Fruit fly (Drosophila melanogaster) Kc167 (cell line): ENCODE results near the gene Pdp1.

Source experiments
- Myc ChIP-seq: fragments of >200 bp; optimal IDR thresholded peaks from 2 replicates; lab custom pipeline; 2017; ENCODE audit warnings: missing external identifiers
- Sin3A ChIP-seq: fragments of >200 bp; optimal IDR thresholded peaks from 2 replicates; lab custom pipeline; 2018; ENCODE audit warnings: missing external identifiers
- h ChIP-seq: fragments of >200 bp; optimal IDR thresholded peaks from 3 replicates; lab custom pipeline; 2018; ENCODE audit warnings: missing external identifiers
- insv ChIP-seq: fragments of >200 bp; optimal IDR thresholded peaks from 3 replicates; lab custom pipeline; 2018; ENCODE audit warnings: missing external identifiers
- psq ChIP-seq: fragments of >200 bp; optimal IDR thresholded peaks from 2 replicates; lab custom pipeline; 2017; ENCODE audit warnings: missing external identifiers
- ttk ChIP-seq: sonication (Bioruptor generic); optimal IDR thresholded peaks from 2 replicates; lab custom pipeline; 2017; ENCODE audit warnings: missing external identifiers

- TF ChIP-seq psq (lab: Kevin White, UChicago) (no peak), Myc (lab: Kevin White, UChicago) (no peak), insv (lab: Kevin White, UChicago) (no peak), ttk (lab: Kevin White, UChicago) (no peak), Sin3A (lab: Kevin White, UChicago) (no peak), h (no peak)
Measured at dm6 chr3L:7792775-7793174, 74.4 kb downstream of the Pdp1 start.
